Worm (Caenorhabditis elegans) whole organism, late embryonic: ENCODE data around the gene tyr-1.

Experiments
- F13H6.1 ChIP-seq: sonication (generic microtip); optimal IDR thresholded peaks from 2 replicates; lab custom pipeline; 2016; ENCODE audit warnings: missing genetic modification characterization, missing compliant biosample characterization
- ama-1 ChIP-seq: fragments of 150-350 bp; optimal IDR thresholded peaks from 2 replicates; lab custom pipeline; 2014
- che-1 ChIP-seq: sonication (generic microtip); optimal IDR thresholded peaks from 2 replicates; lab custom pipeline; 2016; ENCODE audit warnings: mild to moderate bottlenecking, missing genetic modification characterization, missing compliant biosample characterization
- elt-2 ChIP-seq: sonication (generic microtip); optimal IDR thresholded peaks from 2 replicates; lab custom pipeline; 2016; ENCODE audit warnings: missing genetic modification reagents, missing genetic modification characterization, missing compliant biosample characterization
- fkh-10 ChIP-seq: fragments of 150-350 bp; optimal IDR thresholded peaks from 2 replicates; lab custom pipeline; 2014; ENCODE audit warnings: missing biosample characterization, missing genetic modification reagents, missing genetic modification characterization
- lim-6 ChIP-seq: sonication (generic microtip); optimal IDR thresholded peaks from 2 replicates; lab custom pipeline; 2016; ENCODE audit warnings: missing genetic modification characterization, missing compliant biosample characterization
- nfya-1 ChIP-seq: sonication (generic microtip); optimal IDR thresholded peaks from 2 replicates; lab custom pipeline; 2017; ENCODE audit warnings: missing genetic modification characterization, mild to moderate bottlenecking, missing compliant biosample characterization, antibody characterized with exemption, moderate library complexity
- pqm-1 ChIP-seq: sonication (generic microtip); optimal IDR thresholded peaks from 2 replicates; lab custom pipeline; 2016; ENCODE audit warnings: missing genetic modification characterization, missing compliant biosample characterization
- syd-9 ChIP-seq: sonication (generic microtip); optimal IDR thresholded peaks from 2 replicates; lab custom pipeline; 2016; ENCODE audit warnings: mild to moderate bottlenecking, missing genetic modification characterization, moderate library complexity, missing compliant biosample characterization

ce11 chrIII:7919823-7920222 lies 46.2 kb downstream of the tyr-1 start, which contains the start of gene C29E4.14:
- TF ChIP-seq elt-2 (tag; lab: Kevin White, UChicago) (no peak), fkh-10 (GFP tag; lab: Kevin White, UChicago) (no peak), che-1 (no peak), F13H6.1 (tag; lab: Kevin White, UChicago) (no peak), lim-6 (tag; lab: Kevin White, UChicago) (no peak), pqm-1 (no peak), syd-9 (tag; lab: Kevin White, UChicago) (no peak), nfya-1 (no peak), ama-1 (lab: Kevin White, UChicago) (no peak)
